Fruit fly (Drosophila melanogaster): Measurements from ENCODE around the gene Drak.
A peak's percentile ranks its signal among the peaks of the same experiment; 100 is the strongest.

The Drak gene

DNA sequence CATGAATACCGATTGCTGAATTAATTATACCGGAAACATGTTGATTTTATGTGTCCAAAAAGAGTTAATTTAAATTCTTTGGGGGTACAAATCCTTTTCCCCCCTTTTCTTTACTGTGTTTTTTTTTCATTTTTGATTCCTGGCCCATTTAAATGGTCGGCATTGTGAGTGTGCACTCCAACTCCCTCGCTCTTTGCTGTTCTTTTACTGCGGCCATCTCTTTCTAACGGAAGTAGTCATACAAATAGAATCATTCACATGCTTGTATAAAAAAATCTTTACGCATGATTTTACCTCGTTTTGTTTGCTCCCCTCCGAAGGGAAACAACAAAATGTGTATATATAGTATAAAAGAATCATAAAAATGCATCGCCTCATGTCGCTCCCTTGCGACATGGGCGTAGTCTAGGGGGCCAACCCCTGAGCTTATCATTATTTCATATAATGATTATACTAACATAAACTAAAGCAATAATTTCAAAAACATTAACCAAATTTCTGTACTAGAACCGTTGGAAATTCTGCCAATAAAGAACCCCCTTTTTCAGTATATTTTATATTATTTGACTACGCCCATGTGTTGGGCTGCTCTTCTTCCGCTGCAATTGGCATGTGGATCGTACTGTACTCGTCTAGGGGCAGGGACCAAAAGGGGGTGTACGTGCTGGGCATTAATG, 35.2 kb downstream of the Drak start (continued):
- TF ChIP-seq sr (GFP tag; IDR thresholded peaks at IDR 0.05) = no peak
- TF ChIP-seq tna (GFP tag; IDR thresholded peaks at IDR 0.05; ENCODE audit: partially characterized antibody) = no peak
- no peak for TF ChIP-seq chinmo (GFP tag; IDR thresholded peaks at IDR 0.05; ENCODE audit: partially characterized antibody)
- TF ChIP-seq insv (GFP tag; optimal IDR thresholded peaks at IDR 0.05) = no peak
- peak; percentile 45 for TF ChIP-seq Deaf1 (tag; optimal IDR thresholded peaks at IDR 0.05)
- peak; percentile 66 for TF ChIP-seq CG15269 (tag; optimal IDR thresholded peaks at IDR 0.05)
- peak; percentile 61 for TF ChIP-seq lab (GFP tag; optimal IDR thresholded peaks at IDR 0.05)
- TF ChIP-seq Trl (optimal IDR thresholded peaks at IDR 0.05) = no peak
- peak; percentile 51 for TF ChIP-seq Trl (GFP tag; optimal IDR thresholded peaks at IDR 0.05)
- TF ChIP-seq CG15514 (GFP tag; optimal IDR thresholded peaks at IDR 0.05) = no peak
- TF ChIP-seq maf-S (GFP tag; optimal IDR thresholded peaks at IDR 0.05) = no peak
- peak; percentile 63 for TF ChIP-seq CG17568 (GFP tag; optimal IDR thresholded peaks at IDR 0.05)
- peak; percentile 26; the same call in 1 of the 3 replicates for TF ChIP-seq Aef1 (GFP tag; IDR thresholded peaks at IDR 0.05)
- peak; percentile 53 for TF ChIP-seq danr (GFP tag; IDR thresholded peaks at IDR 0.05)
- TF ChIP-seq Gug (GFP tag; IDR thresholded peaks at IDR 0.05) = peak; percentile 50; the same call in 2 of the 4 replicates
- peak; percentile 88 for TF ChIP-seq CG17361 (GFP tag; IDR thresholded peaks at IDR 0.05)
- TF ChIP-seq gt (GFP tag; IDR thresholded peaks at IDR 0.05) = peak; percentile 48; the same call in 1 of the 2 replicates
- no peak for TF ChIP-seq fu2 (GFP tag; optimal IDR thresholded peaks at IDR 0.05)
- TF ChIP-seq CG16813 (GFP tag; IDR thresholded peaks at IDR 0.05; ENCODE audit: partially characterized antibody) = no peak
- no peak for TF ChIP-seq cad (GFP tag; optimal IDR thresholded peaks at IDR 0.05)
- TF ChIP-seq CG43689 (GFP tag; IDR thresholded peaks at IDR 0.05) = no peak
- TF ChIP-seq CG9215 (GFP tag; IDR thresholded peaks at IDR 0.05) = peak; percentile 43; the same call in 1 of the 2 replicates
- peak; percentile 48 for TF ChIP-seq CG10147 (GFP tag; optimal IDR thresholded peaks at IDR 0.05)
- TF ChIP-seq CG2875 (GFP tag; optimal IDR thresholded peaks at IDR 0.05) = peak; percentile 82
- peak; percentile 84 for TF ChIP-seq CG6254 (GFP tag; optimal IDR thresholded peaks at IDR 0.05)
- no peak for TF ChIP-seq al (GFP tag; IDR thresholded peaks at IDR 0.05)
- TF ChIP-seq CG31365 (tag; optimal IDR thresholded peaks at IDR 0.05) = no peak
- TF ChIP-seq Optix (GFP tag; IDR thresholded peaks at IDR 0.05) = peak; percentile 67; the same call in 2 of the 3 replicates
- peak; percentile 5 for TF ChIP-seq CG9797 (GFP tag; optimal IDR thresholded peaks at IDR 0.05)
- no peak for TF ChIP-seq CG7963 (GFP tag; IDR thresholded peaks at IDR 0.05; ENCODE audit: partially characterized antibody)
- TF ChIP-seq CG13894 (tag; optimal IDR thresholded peaks at IDR 0.05) = no peak
- no peak for TF ChIP-seq vfl (GFP tag; optimal IDR thresholded peaks at IDR 0.05)
- no peak for TF ChIP-seq CG9609 (GFP tag; optimal IDR thresholded peaks at IDR 0.05)
- TF ChIP-seq jigr1 (GFP tag; IDR thresholded peaks at IDR 0.05) = 0 out of 3 replicates have a peak, but pooled peaks have one; percentile 26
- TF ChIP-seq schlank (tag; optimal IDR thresholded peaks at IDR 0.05) = no peak
- TF ChIP-seq CG2889 (GFP tag; IDR thresholded peaks at IDR 0.05) = no peak
- TF ChIP-seq CG8359 (GFP tag; optimal IDR thresholded peaks at IDR 0.05; ENCODE audit: borderline replicate concordance) = peak; percentile 85
- peak; percentile 88 for TF ChIP-seq unpg (GFP tag; optimal IDR thresholded peaks at IDR 0.05)
- TF ChIP-seq wek (GFP tag; optimal IDR thresholded peaks at IDR 0.05) = peak; percentile 47
- TF ChIP-seq hb (GFP tag; IDR thresholded peaks at IDR 0.05; ENCODE audit: partially characterized antibody) = no peak
- TF ChIP-seq ham (GFP tag; IDR thresholded peaks at IDR 0.05) = no peak
- TF ChIP-seq CG2712 (tag; optimal IDR thresholded peaks at IDR 0.05) = peak; percentile 93
- peak; percentile 83 for TF ChIP-seq Oli (tag; optimal IDR thresholded peaks at IDR 0.05)
- TF ChIP-seq Ptx1 (GFP tag; IDR thresholded peaks at IDR 0.05) = peak; percentile 66
- TF ChIP-seq YL-1 (GFP tag; optimal IDR thresholded peaks at IDR 0.05) = no peak
- TF ChIP-seq D19A (tag; optimal IDR thresholded peaks at IDR 0.05) = peak; percentile 85
- TF ChIP-seq Adf1 (GFP tag; IDR thresholded peaks at IDR 0.05) = no peak
- TF ChIP-seq CG1233 (GFP tag; optimal IDR thresholded peaks at IDR 0.05) = peak; percentile 64
- peak; percentile 79 for TF ChIP-seq CG4820 (GFP tag; optimal IDR thresholded peaks at IDR 0.05)
- TF ChIP-seq Bteb2 (GFP tag; optimal IDR thresholded peaks at IDR 0.05) = no peak

Data from whole organism, embryonic.